Fruit fly (Drosophila melanogaster): ENCODE data around the gene SLIRP2.

SLIRP2 gene

DNA sequence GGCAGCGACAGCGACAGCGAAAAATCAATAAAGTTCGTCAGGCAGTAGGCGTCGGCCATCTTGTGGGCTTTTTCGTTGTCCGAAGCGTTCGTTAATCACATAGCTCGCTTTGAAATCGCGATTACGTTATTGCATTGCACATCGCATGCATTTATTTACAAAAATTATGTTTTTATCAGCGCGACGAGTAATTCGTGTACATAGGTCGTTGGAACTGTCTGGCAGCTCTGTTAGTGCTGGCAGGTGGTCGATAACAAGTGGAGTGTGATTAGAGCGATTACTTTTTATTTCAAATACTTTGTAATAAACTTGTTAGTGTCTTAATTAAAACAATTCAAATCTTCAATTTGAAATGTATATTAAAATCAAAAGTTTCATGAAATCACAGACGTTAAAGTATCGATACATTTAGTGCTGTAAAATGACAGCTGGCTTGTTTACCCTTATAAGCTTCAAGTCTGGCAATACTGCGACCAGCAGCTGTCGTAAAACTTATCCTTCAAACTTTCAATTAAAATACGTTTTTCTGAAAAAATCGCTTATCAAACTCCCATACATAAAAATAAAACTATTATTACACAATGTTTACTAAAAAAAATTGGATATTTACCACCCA, 12.9 kb downstream of the SLIRP2 start, which contains the start of gene CG8032 (continued):
- TF ChIP-seq ato (GFP tag; IDR thresholded peaks at IDR 0.05; ENCODE audit: partially characterized antibody), result no peak
- TF ChIP-seq seq (GFP tag; IDR thresholded peaks at IDR 0.05), result no peak
- TF ChIP-seq MESR4 (GFP tag; optimal IDR thresholded peaks at IDR 0.05), result peak; percentile 71
- TF ChIP-seq slbo (GFP tag; IDR thresholded peaks at IDR 0.05), result peak; percentile 63
- TF ChIP-seq dan (GFP tag; IDR thresholded peaks at IDR 0.05), result no peak
- 0 out of 2 replicates have a peak, but pooled peaks have one; percentile 19 for TF ChIP-seq al (GFP tag; IDR thresholded peaks at IDR 0.05)
- TF ChIP-seq CG8359 (GFP tag; optimal IDR thresholded peaks at IDR 0.05; ENCODE audit: borderline replicate concordance), result no peak
- TF ChIP-seq Atf3 (GFP tag; optimal IDR thresholded peaks at IDR 0.05), result peak; percentile 13
- TF ChIP-seq vvl (GFP tag; IDR thresholded peaks at IDR 0.05), result no peak; the same call in 1 of the 2 replicates
- TF ChIP-seq rib (GFP tag; IDR thresholded peaks at IDR 0.05), result no peak
- no peak for TF ChIP-seq CG11247 (GFP tag; IDR thresholded peaks at IDR 0.05)
- TF ChIP-seq sqz (GFP tag; optimal IDR thresholded peaks at IDR 0.05), result no peak
- peak; percentile 65 for TF ChIP-seq Max (GFP tag; optimal IDR thresholded peaks at IDR 0.05)
- no peak for TF ChIP-seq CG2889 (GFP tag; IDR thresholded peaks at IDR 0.05)
- TF ChIP-seq Ada2b (GFP tag; IDR thresholded peaks at IDR 0.05), result no peak
- TF ChIP-seq zfh2 (GFP tag; optimal IDR thresholded peaks at IDR 0.05), result peak; percentile 48
- TF ChIP-seq CG7987 (GFP tag; optimal IDR thresholded peaks at IDR 0.05), result peak; percentile 9
- TF ChIP-seq Dfd (GFP tag; optimal IDR thresholded peaks at IDR 0.05), result no peak
- peak; percentile 41 for TF ChIP-seq CG11504 (tag; optimal IDR thresholded peaks at IDR 0.05)
- peak; percentile 80 for TF ChIP-seq CG8290 (GFP tag; optimal IDR thresholded peaks at IDR 0.05)
- peak; percentile 53 to 84 for TF ChIP-seq CG8290 (tag; optimal IDR thresholded peaks at IDR 0.05)
- TF ChIP-seq ems (GFP tag; optimal IDR thresholded peaks at IDR 0.05), result peak; percentile 44
- TF ChIP-seq NFAT (GFP tag; IDR thresholded peaks at IDR 0.05), result no peak
- TF ChIP-seq CG2120 (GFP tag; optimal IDR thresholded peaks at IDR 0.05), result peak; percentile 65
- TF ChIP-seq CG9609 (GFP tag; optimal IDR thresholded peaks at IDR 0.05), result no peak
- no peak for TF ChIP-seq CG12219 (GFP tag; optimal IDR thresholded peaks at IDR 0.05)
- no peak for TF ChIP-seq pfk (GFP tag; optimal IDR thresholded peaks at IDR 0.05)
- peak; percentile 12 for TF ChIP-seq Meics (GFP tag; optimal IDR thresholded peaks at IDR 0.05)
- peak; percentile 43 for TF ChIP-seq CG12659 (GFP tag; optimal IDR thresholded peaks at IDR 0.05)
- TF ChIP-seq maf-S (GFP tag; optimal IDR thresholded peaks at IDR 0.05), result peak; percentile 70
- TF ChIP-seq CG17802 (tag; optimal IDR thresholded peaks at IDR 0.05), result no peak
- TF ChIP-seq ro (GFP tag; IDR thresholded peaks at IDR 0.05), result no peak
- TF ChIP-seq NC2β (GFP tag; optimal IDR thresholded peaks at IDR 0.05), result peak; percentile 69
- no peak for TF ChIP-seq bcd (GFP tag; optimal IDR thresholded peaks at IDR 0.05)
- TF ChIP-seq CG10267 (tag; optimal IDR thresholded peaks at IDR 0.05), result peak; percentile 93
- no peak for TF ChIP-seq CG3407 (GFP tag; optimal IDR thresholded peaks at IDR 0.05)
- TF ChIP-seq CG7357 (GFP tag; IDR thresholded peaks at IDR 0.05), result no peak
- TF ChIP-seq Fer1 (GFP tag; optimal IDR thresholded peaks at IDR 0.05), result no peak
- no peak for TF ChIP-seq E2f1 (GFP tag; IDR thresholded peaks at IDR 0.05)
- TF ChIP-seq dm (GFP tag; optimal IDR thresholded peaks at IDR 0.05), result peak; percentile 60
- peak; percentile 47 for TF ChIP-seq CG8924 (tag; optimal IDR thresholded peaks at IDR 0.05)
- TF ChIP-seq CG2199 (GFP tag; IDR thresholded peaks at IDR 0.05), result no peak
- TF ChIP-seq CG12155 (GFP tag; optimal IDR thresholded peaks at IDR 0.05), result peak; percentile 76
- peak; percentile 31 for TF ChIP-seq CG9817 (tag; optimal IDR thresholded peaks at IDR 0.05)
- TF ChIP-seq CG2678 (tag; optimal IDR thresholded peaks at IDR 0.05), result peak; percentile 43
- TF ChIP-seq jigr1 (GFP tag; IDR thresholded peaks at IDR 0.05), result no peak
- no peak for TF ChIP-seq Hey (tag; optimal IDR thresholded peaks at IDR 0.05)
- peak; percentile 91 for TF ChIP-seq sens (GFP tag)
- TF ChIP-seq fd96Cb (tag; optimal IDR thresholded peaks at IDR 0.05), result no peak
- peak; percentile 7 for TF ChIP-seq nau (GFP tag; optimal IDR thresholded peaks at IDR 0.05)
- TF ChIP-seq CG31388 (GFP tag; optimal IDR thresholded peaks at IDR 0.05), result no peak

Measured in whole organism, embryonic.